Worm (Caenorhabditis elegans): ENCODE results near the gene fbxb-83.

DNA sequence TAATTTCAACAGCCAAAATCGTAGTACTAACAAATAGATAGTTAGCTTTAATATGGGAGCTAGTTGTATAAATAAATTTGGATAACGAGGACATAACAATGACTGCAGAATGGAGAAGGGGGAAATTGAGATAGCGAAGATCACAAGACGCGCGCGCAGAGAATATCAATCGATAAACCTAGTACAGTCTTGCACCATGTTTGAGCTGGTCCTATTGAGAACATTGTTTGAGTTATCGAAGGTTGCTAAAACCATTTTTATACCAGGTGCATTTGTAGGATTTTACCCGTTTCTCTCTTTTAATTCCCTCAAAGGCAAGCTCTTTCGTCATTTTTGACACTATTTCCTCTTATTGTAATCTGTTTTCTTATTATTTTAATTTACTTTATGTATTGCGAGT, 26.6 kb upstream of the fbxb-83 start, which contains the start of the genes F40G9.9 and F40G9.12:
- TF ChIP-seq ama-1 (optimal IDR thresholded peaks at IDR 0.05), result no peak
- TF ChIP-seq flt-1 (GFP tag; IDR thresholded peaks at IDR 0.05), result no peak
- no peak for TF ChIP-seq tbx-37 (GFP tag; conservative IDR thresholded peaks at IDR 0.05)
- no peak for TF ChIP-seq tra-4 (tag; optimal IDR thresholded peaks at IDR 0.05)
- TF ChIP-seq ceh-13 (GFP tag; optimal IDR thresholded peaks at IDR 0.05), result no peak
- TF ChIP-seq scrt-1 (GFP tag; IDR thresholded peaks at IDR 0.05), result no peak
- TF ChIP-seq aly-1 (tag; optimal IDR thresholded peaks at IDR 0.05), result no peak
- TF ChIP-seq hmbx-1 (tag; optimal IDR thresholded peaks at IDR 0.05), result no peak
- TF ChIP-seq hmg-4 (GFP tag; optimal IDR thresholded peaks at IDR 0.05), result no peak
- TF ChIP-seq ets-7 (tag; optimal IDR thresholded peaks at IDR 0.05), result no peak
